Fruit fly (Drosophila melanogaster): ENCODE measurements around the gene Edem2.
A peak's percentile ranks its signal among the peaks of the same experiment; 100 is the strongest.

The Edem2 gene

DNA sequence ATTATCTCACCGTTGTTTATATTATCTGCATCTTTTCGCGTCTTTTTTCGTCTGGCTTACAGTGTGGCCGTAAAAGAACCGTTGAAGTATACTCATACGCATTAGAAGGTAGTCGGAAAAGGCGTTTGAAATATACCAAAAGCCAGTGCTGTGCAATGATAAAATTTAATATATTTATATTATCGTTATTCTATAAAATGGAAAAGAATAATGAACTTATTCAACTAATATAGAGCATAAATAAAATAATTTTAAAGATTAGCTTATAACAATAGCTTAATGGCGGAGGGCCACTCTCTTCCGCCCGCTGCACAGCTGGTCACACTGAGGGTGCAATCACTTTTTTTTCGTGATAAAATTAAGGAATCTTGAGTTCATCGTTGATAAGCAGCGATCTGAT is at the start of gene Edem2, which contains the start of gene CG16974 (continued):
- TF ChIP-seq H2.0 (GFP tag; IDR thresholded peaks at IDR 0.05) (peak; percentile 66), dpn (GFP tag; optimal IDR thresholded peaks at IDR 0.05) (peak; percentile 37 to 83), CG12391 (tag; optimal IDR thresholded peaks at IDR 0.05) (peak; percentile 91), Chrac-16 (GFP tag; optimal IDR thresholded peaks at IDR 0.05) (peak; percentile 82), her (GFP tag; optimal IDR thresholded peaks at IDR 0.05) (no peak), trh (GFP tag; optimal IDR thresholded peaks at IDR 0.05) (peak; percentile 4), ind (GFP tag; optimal IDR thresholded peaks at IDR 0.05) (peak; percentile 83), BEAF-32 (GFP tag; optimal IDR thresholded peaks at IDR 0.05) (peak; percentile 56), CG17359 (tag; optimal IDR thresholded peaks at IDR 0.05) (peak; percentile 70), CG6272 (GFP tag; IDR thresholded peaks at IDR 0.05) (peak; percentile 67; the same call in 1 of the 2 replicates), CG13894 (tag; optimal IDR thresholded peaks at IDR 0.05) (no peak), CrebB (tag; optimal IDR thresholded peaks at IDR 0.05) (peak; percentile 12), CG43689 (GFP tag; IDR thresholded peaks at IDR 0.05) (no peak), Dad (GFP tag; optimal IDR thresholded peaks at IDR 0.05) (no peak), tap (tag; optimal IDR thresholded peaks at IDR 0.05) (no peak), CG12104 (GFP tag; optimal IDR thresholded peaks at IDR 0.05) (peak; percentile 60), bigmax (GFP tag; optimal IDR thresholded peaks at IDR 0.05) (no peak), tll (GFP tag; optimal IDR thresholded peaks at IDR 0.05) (no peak), CG8388 (GFP tag; optimal IDR thresholded peaks at IDR 0.05) (no peak), E2f2 (GFP tag; IDR thresholded peaks at IDR 0.05) (peak; percentile 52), fd102C (GFP tag; optimal IDR thresholded peaks at IDR 0.05) (no peak), CG2116 (GFP tag; optimal IDR thresholded peaks at IDR 0.05) (peak; percentile 74), CG7963 (GFP tag; IDR thresholded peaks at IDR 0.05; ENCODE audit: partially characterized antibody) (no peak), scrt (GFP tag; optimal IDR thresholded peaks at IDR 0.05) (no peak), ase (GFP tag; IDR thresholded peaks at IDR 0.05) (peak; percentile 48; the same call in 2 of the 3 replicates), Xrp1 (GFP tag; IDR thresholded peaks at IDR 0.05) (peak; percentile 85), phol (tag; optimal IDR thresholded peaks at IDR 0.05) (peak; percentile 89), ham (GFP tag; IDR thresholded peaks at IDR 0.05) (no peak), ewg (GFP tag; optimal IDR thresholded peaks at IDR 0.05) (peak; percentile 54), CG7745 (tag; optimal IDR thresholded peaks at IDR 0.05) (no peak), pb (GFP tag; optimal IDR thresholded peaks at IDR 0.05) (no peak), CG31365 (tag; optimal IDR thresholded peaks at IDR 0.05) (no peak), CG31224 (GFP tag; IDR thresholded peaks at IDR 0.05) (peak; percentile 72), Xbp1 (GFP tag; optimal IDR thresholded peaks at IDR 0.05) (peak; percentile 85), D19B (GFP tag; optimal IDR thresholded peaks at IDR 0.05) (no peak), CG12659 (GFP tag; optimal IDR thresholded peaks at IDR 0.05) (peak; percentile 90), Atf6 (GFP tag; IDR thresholded peaks at IDR 0.05) (peak; percentile 70; the same call in 1 of the 2 replicates), Scr (GFP tag; IDR thresholded peaks at IDR 0.05; ENCODE audit: partially characterized antibody) (peak; percentile 32), cas (GFP tag; IDR thresholded peaks at IDR 0.05) (no peak), D19A (tag; optimal IDR thresholded peaks at IDR 0.05) (no peak), CG11093 (GFP tag; IDR thresholded peaks at IDR 0.05) (peak; percentile 65; the same call in 2 of the 3 replicates), CG7372 (GFP tag; IDR thresholded peaks at IDR 0.05) (peak; percentile 44; the same call in 1 of the 2 replicates), seq (GFP tag; IDR thresholded peaks at IDR 0.05) (peak; percentile 49; the same call in 1 of the 2 replicates), CG17361 (GFP tag; IDR thresholded peaks at IDR 0.05) (no peak), CG30403 (GFP tag; optimal IDR thresholded peaks at IDR 0.05) (peak; percentile 88), al (GFP tag; IDR thresholded peaks at IDR 0.05) (peak; percentile 61; the same call in 1 of the 2 replicates), Dip3 (GFP tag; optimal IDR thresholded peaks at IDR 0.05) (peak; percentile 19), CG6175 (GFP tag; IDR thresholded peaks at IDR 0.05) (0 out of 3 replicates have a peak, but pooled peaks have one; percentile 31), CG14050 (GFP tag; IDR thresholded peaks at IDR 0.05) (peak; percentile 44; the same call in 2 of the 3 replicates), CG34422 (GFP tag; IDR thresholded peaks at IDR 0.05) (peak; percentile 84)
